Worm (Caenorhabditis elegans): ENCODE results near the gene srz-74.

Gene srz-74

ce11 chrIV:16332585-16332984 is 3.3 kb downstream of the srz-74 start, which contains the start of gene srz-71:
Gene srz-71 (plus strand): TSS chrIV:16332885.
- TF ChIP-seq ceh-58 (GFP tag; IDR thresholded peaks at IDR 0.05) (no peak), lin-54 (GFP tag; optimal IDR thresholded peaks at IDR 0.05) (no peak), egl-44 (GFP tag; IDR thresholded peaks at IDR 0.05) (no peak), tlf-1 (GFP tag; optimal IDR thresholded peaks at IDR 0.05) (no peak)

ce11 chrIV:16333121-16333520 is 3.9 kb downstream of the srz-74 start:
- TF ChIP-seq Y79H2A.3 (GFP tag; conservative IDR thresholded peaks at IDR 0.05) = no peak
- TF ChIP-seq hsf-1 (GFP tag; IDR thresholded peaks at IDR 0.05) = 0 out of 2 replicates have a peak, but pooled peaks have one; percentile 21
- no peak for TF ChIP-seq attf-6 (GFP tag; IDR thresholded peaks at IDR 0.05)
- no peak for TF ChIP-seq T26A5.8 (tag; optimal IDR thresholded peaks at IDR 0.05)
- TF ChIP-seq egl-44 (GFP tag; IDR thresholded peaks at IDR 0.05) = 0 out of 2 replicates have a peak, but pooled peaks have one; percentile 54
- peak; percentile 27 for TF ChIP-seq fkh-3 (tag; optimal IDR thresholded peaks at IDR 0.05)
- TF ChIP-seq F49E8.2 (tag; optimal IDR thresholded peaks at IDR 0.05; ENCODE audit: insufficient read depth) = no peak

ce11 chrIV:16335037-16335436 is 5.8 kb downstream of the srz-74 start, which contains the start of gene srz-38:
Gene srz-38 (plus strand): TSS chrIV:16335337.
- TF ChIP-seq akir-1 (GFP tag; optimal IDR thresholded peaks at IDR 0.05) = no peak
- TF ChIP-seq lin-54 (GFP tag; optimal IDR thresholded peaks at IDR 0.05) = no peak
- TF ChIP-seq madf-8 (GFP tag; conservative IDR thresholded peaks at IDR 0.05) = no peak
- no peak for TF ChIP-seq pha-4 (tag; optimal IDR thresholded peaks at IDR 0.05)
- no peak for TF ChIP-seq lsl-1 (GFP tag; optimal IDR thresholded peaks at IDR 0.05)
- TF ChIP-seq ztf-6 (GFP tag; IDR thresholded peaks at IDR 0.05) = no peak
- TF ChIP-seq rec-8 (tag; optimal IDR thresholded peaks at IDR 0.05) = no peak

- no peak for TF ChIP-seq somi-1 (GFP tag; optimal IDR thresholded peaks at IDR 0.05)
- no peak for TF ChIP-seq bed-2 (GFP tag; IDR thresholded peaks at IDR 0.05)
- no peak for TF ChIP-seq nhr-80 (tag; optimal IDR thresholded peaks at IDR 0.05)
- TF ChIP-seq attf-5 (GFP tag; optimal IDR thresholded peaks at IDR 0.05) = no peak
- no peak for TF ChIP-seq F57A8.1 (GFP tag; optimal IDR thresholded peaks at IDR 0.05)
- TF ChIP-seq tlf-1 (GFP tag; optimal IDR thresholded peaks at IDR 0.05) = no peak
- no peak for TF ChIP-seq sdz-38 (tag; optimal IDR thresholded peaks at IDR 0.05)
- no peak for TF ChIP-seq B0035.1 (tag; optimal IDR thresholded peaks at IDR 0.05)
- TF ChIP-seq egl-44 (GFP tag; IDR thresholded peaks at IDR 0.05) = no peak
- no peak for TF ChIP-seq tbp1 (GFP tag; optimal IDR thresholded peaks at IDR 0.05)
- no peak for TF ChIP-seq F39B2.1 (GFP tag; IDR thresholded peaks at IDR 0.05)
- TF ChIP-seq mes-4 (tag; optimal IDR thresholded peaks at IDR 0.05) = no peak
- TF ChIP-seq madf-3 (GFP tag; IDR thresholded peaks at IDR 0.05) = no peak
- TF ChIP-seq rpc-1 (optimal IDR thresholded peaks at IDR 0.05) = no peak
- TF ChIP-seq rpc-1 (tag; optimal IDR thresholded peaks at IDR 0.05) = no peak
Measured at ce11 chrIV:16336721-16337120, 7.5 kb downstream of the srz-74 start, which contains the start of gene C35D6.13. Gene C35D6.13 (plus strand): TSS chrIV:16337021.

ce11 chrIV:16346514-16346913 is 17.3 kb downstream of the srz-74 start, which contains the start of gene C35D6.3:
Gene C35D6.3 (plus strand): TSS chrIV:16346814.
- no peak for TF ChIP-seq unc-130 (GFP tag; optimal IDR thresholded peaks at IDR 0.05)
- TF ChIP-seq ekl-4 (GFP tag; IDR thresholded peaks at IDR 0.05) = no peak
- no peak for TF ChIP-seq lin-54 (GFP tag; optimal IDR thresholded peaks at IDR 0.05)
- TF ChIP-seq nhr-27 (tag; optimal IDR thresholded peaks at IDR 0.05) = no peak
- TF ChIP-seq ztf-28 (GFP tag; IDR thresholded peaks at IDR 0.05) = no peak
- no peak for TF ChIP-seq hlh-26 (GFP tag; conservative IDR thresholded peaks at IDR 0.05)
- TF ChIP-seq madf-10 (tag; optimal IDR thresholded peaks at IDR 0.05) = no peak
- TF ChIP-seq snpc-1.1 (tag; optimal IDR thresholded peaks at IDR 0.05; ENCODE audit: insufficient read depth) = no peak
- no peak for TF ChIP-seq sptf-2 (GFP tag; optimal IDR thresholded peaks at IDR 0.05)
- TF ChIP-seq snpc-1.3 (tag; optimal IDR thresholded peaks at IDR 0.05; ENCODE audit: insufficient read depth) = no peak
